Fruit fly (Drosophila melanogaster) whole organism, pupa: ENCODE data around the gene CG44005.

Source experiments
- CG14655 ChIP-seq: fragments of 200-800 bp; sonication (Bioruptor generic); optimal IDR thresholded peaks from 3 replicates; lab custom pipeline; 2017; ENCODE audit warnings: mild to moderate bottlenecking, missing biosample characterization, missing genetic modification reagents, missing genetic modification characterization
- CG32121 ChIP-seq: fragments of 200-800 bp; sonication (Bioruptor generic); IDR thresholded peaks from 2 replicates; pipeline ENCODE4 v1.3.6; 2022; ENCODE audit warnings: missing biosample characterization, missing genetic modification characterization
- CG4496 ChIP-seq: fragments of 200-800 bp; sonication (Bioruptor generic); IDR thresholded peaks from 3 replicates; pipeline ENCODE4 v1.3.6; 2022; ENCODE audit warnings: missing biosample characterization, missing genetic modification characterization
- D1 ChIP-seq: fragments of 200-800 bp; sonication (Bioruptor generic); optimal IDR thresholded peaks from 2 replicates; lab custom pipeline; 2018; ENCODE audit warnings: missing biosample characterization, mild to moderate bottlenecking, missing genetic modification characterization, moderate library complexity
- EcR ChIP-seq: fragments of 200-800 bp; sonication (Bioruptor generic); optimal IDR thresholded peaks from 3 replicates; lab custom pipeline; 2019; ENCODE audit warnings: missing biosample characterization, missing genetic modification characterization, mild to moderate bottlenecking, moderate library complexity, missing genetic modification reagents
- Pif1B ChIP-seq: fragments of 200-800 bp; sonication (Bioruptor generic); optimal IDR thresholded peaks from 3 replicates; lab custom pipeline; 2016; ENCODE audit warnings: missing biosample characterization, missing genetic modification characterization
- Snoo ChIP-seq: fragments of 200-800 bp; sonication (Bioruptor generic); optimal IDR thresholded peaks from 3 replicates; lab custom pipeline; 2017; ENCODE audit warnings: missing biosample characterization, mild to moderate bottlenecking, missing genetic modification characterization, inconsistent platforms
- gl ChIP-seq: fragments of 200-800 bp; sonication (Bioruptor generic); optimal IDR thresholded peaks from 2 replicates; lab custom pipeline; 2018; ENCODE audit warnings: missing biosample characterization, mild to moderate bottlenecking, missing genetic modification characterization

dm6 chr3L:18022479-18022950 is 49.4 kb downstream of the CG44005 start:
- TF ChIP-seq CG4496 = 0 out of 3 replicates have a peak, but pooled peaks have one; percentile 38
- peak; percentile 96 for TF ChIP-seq EcR (GFP tag; lab: Kevin White, UChicago)
- no peak for TF ChIP-seq CG14655 (GFP tag; lab: Kevin White, UChicago)
- no peak for TF ChIP-seq CG32121 (GFP tag; lab: Robert Waterston, UW)
- TF ChIP-seq gl (tag; lab: Kevin White, UChicago) = no peak
- TF ChIP-seq Pif1B (GFP tag; lab: Kevin White, UChicago) = no peak
- no peak for TF ChIP-seq D1
- no peak for TF ChIP-seq Snoo
